Worm (Caenorhabditis elegans): ENCODE results near the gene ruvb-1.

ruvb-1 gene

ce11 chrV:10019083-10019624 is 38.6 kb upstream of the ruvb-1 start:
- no peak for TF ChIP-seq duxl-1 (tag; optimal IDR thresholded peaks at IDR 0.05; ENCODE audit: poor library complexity)
- TF ChIP-seq D1046.2 (GFP tag; IDR thresholded peaks at IDR 0.05), result 0 out of 2 replicates have a peak, but pooled peaks have one; percentile 25
- TF ChIP-seq nhr-41 (GFP tag; IDR thresholded peaks at IDR 0.05), result no peak
- TF ChIP-seq saeg-2 (GFP tag; IDR thresholded peaks at IDR 0.05), result 0 out of 2 replicates have a peak, but pooled peaks have one; percentile 42
- no peak for TF ChIP-seq spr-3 (GFP tag; optimal IDR thresholded peaks at IDR 0.05)
- TF ChIP-seq vab-7 (GFP tag; IDR thresholded peaks at IDR 0.05), result 0 out of 2 replicates have a peak, but pooled peaks have one; percentile 18
- 0 out of 2 replicates have a peak, but pooled peaks have one; percentile 23 for TF ChIP-seq daf-19 (GFP tag; conservative IDR thresholded peaks at IDR 0.05)
- TF ChIP-seq nhr-10 (tag; optimal IDR thresholded peaks at IDR 0.05), result no peak
- no peak for TF ChIP-seq ceh-32 (tag; optimal IDR thresholded peaks at IDR 0.05; ENCODE audit: poor library complexity)
- no peak for TF ChIP-seq Y75B8A.6 (GFP tag; IDR thresholded peaks at IDR 0.05)
- TF ChIP-seq lin-38 (GFP tag; IDR thresholded peaks at IDR 0.05), result peak; percentile 21; the same call in 1 of the 2 replicates

ce11 chrV:10018291-10018690 is 37.7 kb upstream of the ruvb-1 start:
- TF ChIP-seq unc-130 (GFP tag; optimal IDR thresholded peaks at IDR 0.05), result peak; percentile 98
- peak; percentile 43 for TF ChIP-seq F49E8.2 (tag; optimal IDR thresholded peaks at IDR 0.05; ENCODE audit: borderline replicate concordance)
- peak in 1 of 2 experiments; percentile 81 for TF ChIP-seq unc-62 (GFP tag; optimal IDR thresholded peaks at IDR 0.05 in 1 of 2)
- TF ChIP-seq unc-62 (tag; optimal IDR thresholded peaks at IDR 0.05), result no peak
- peak; percentile 43 for TF ChIP-seq lin-38 (GFP tag; IDR thresholded peaks at IDR 0.05)
- TF ChIP-seq D1046.2 (GFP tag; IDR thresholded peaks at IDR 0.05), result no peak

DNA sequence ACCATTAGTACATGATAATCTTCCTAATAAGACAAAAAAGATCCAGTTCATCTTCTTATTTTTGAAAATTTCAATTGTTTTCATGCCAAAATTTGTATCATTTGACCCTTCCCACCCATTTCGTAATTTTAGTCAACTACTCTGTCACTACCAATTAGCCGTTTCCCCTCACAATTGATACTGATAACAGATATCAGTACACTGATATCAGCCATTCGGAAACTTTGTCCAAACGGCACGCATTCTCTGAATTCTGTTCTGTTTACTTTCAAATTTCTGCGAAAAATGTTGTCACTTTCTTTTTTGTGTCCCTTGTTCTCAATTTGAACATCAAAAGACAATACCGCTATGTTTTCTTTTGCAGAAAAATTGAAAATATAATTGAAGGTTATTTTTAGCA is 32.0 kb upstream of the ruvb-1 start:
- TF ChIP-seq dmd-6 (GFP tag; IDR thresholded peaks at IDR 0.05), result peak; percentile 61
- peak; percentile 61 for TF ChIP-seq pqm-1 (tag; optimal IDR thresholded peaks at IDR 0.05)
- peak in 1 of 2 experiments; percentile 29 for TF ChIP-seq unc-62 (GFP tag; optimal IDR thresholded peaks at IDR 0.05 in 1 of 2)
- TF ChIP-seq unc-62 (tag; optimal IDR thresholded peaks at IDR 0.05), result no peak
- no peak for TF ChIP-seq T20F7.1 (GFP tag; optimal IDR thresholded peaks at IDR 0.05)
- peak; percentile 56 for TF ChIP-seq hlh-11 (tag; optimal IDR thresholded peaks at IDR 0.05)
- TF ChIP-seq lir-3 (tag; optimal IDR thresholded peaks at IDR 0.05), result no peak
- TF ChIP-seq daf-16 (GFP tag; optimal IDR thresholded peaks at IDR 0.05), result no peak
- peak; percentile 82 for TF ChIP-seq daf-16 (tag; optimal IDR thresholded peaks at IDR 0.05)
- no peak for TF ChIP-seq unc-39 (tag; optimal IDR thresholded peaks at IDR 0.05)
- TF ChIP-seq skn-1 (tag; optimal IDR thresholded peaks at IDR 0.05), result no peak
- TF ChIP-seq saeg-2 (GFP tag; IDR thresholded peaks at IDR 0.05), result no peak
- no peak for TF ChIP-seq R02D3.7 (tag; optimal IDR thresholded peaks at IDR 0.05)
- no peak for TF ChIP-seq rbr-2 (tag; optimal IDR thresholded peaks at IDR 0.05)
- TF ChIP-seq daf-8 (GFP tag; IDR thresholded peaks at IDR 0.05), result no peak
- TF ChIP-seq Y5F2A.4 (GFP tag; optimal IDR thresholded peaks at IDR 0.05), result no peak
- no peak for TF ChIP-seq nhr-6 (tag; optimal IDR thresholded peaks at IDR 0.05)
- TF ChIP-seq T26A8.4 (GFP tag; IDR thresholded peaks at IDR 0.05), result no peak
- peak; percentile 67 for TF ChIP-seq dve-1 (tag; optimal IDR thresholded peaks at IDR 0.05; ENCODE audit: insufficient read depth)
- TF ChIP-seq nhr-28 (tag; optimal IDR thresholded peaks at IDR 0.05), result peak; percentile 78
- no peak for TF ChIP-seq cey-2 (tag; optimal IDR thresholded peaks at IDR 0.05; ENCODE audit: borderline replicate concordance, insufficient read depth)
- no peak for TF ChIP-seq nhr-11 (tag; optimal IDR thresholded peaks at IDR 0.05)
- no peak for TF ChIP-seq dmd-9 (GFP tag; IDR thresholded peaks at IDR 0.05)
- TF ChIP-seq lsy-2 (tag; optimal IDR thresholded peaks at IDR 0.05), result no peak
- no peak for TF ChIP-seq ceh-28 (tag; optimal IDR thresholded peaks at IDR 0.05)
- TF ChIP-seq hlh-30 (tag; optimal IDR thresholded peaks at IDR 0.05; ENCODE audit: insufficient read depth), result peak; percentile 12
- TF ChIP-seq Y48G9A.11 (GFP tag; IDR thresholded peaks at IDR 0.05), result no peak
- TF ChIP-seq lin-39 (tag; optimal IDR thresholded peaks at IDR 0.05), result no peak

Measured in whole organism, L4 larva.